Fruit fly (Drosophila melanogaster): ENCODE results near the gene mth.

mth gene

dm6 chr3L:350651-351228 is 4.0 kb upstream of the mth start (continued):
- TF ChIP-seq CG10979 (tag; optimal IDR thresholded peaks at IDR 0.05) (peak; percentile 82), CG9215 (GFP tag; IDR thresholded peaks at IDR 0.05) (peak; percentile 61), CrebB (tag; optimal IDR thresholded peaks at IDR 0.05) (no peak), CG17186 (GFP tag; optimal IDR thresholded peaks at IDR 0.05) (no peak), scrt (GFP tag; optimal IDR thresholded peaks at IDR 0.05) (no peak), CG2202 (tag; optimal IDR thresholded peaks at IDR 0.05) (peak; percentile 15), CG3065 (GFP tag; optimal IDR thresholded peaks at IDR 0.05) (no peak), Awh (GFP tag; IDR thresholded peaks at IDR 0.05) (peak; percentile 72), Myb (GFP tag; optimal IDR thresholded peaks at IDR 0.05) (peak; percentile 13), CG31224 (GFP tag; IDR thresholded peaks at IDR 0.05) (peak; percentile 69), CG12071 (GFP tag; optimal IDR thresholded peaks at IDR 0.05) (no peak), CG6689 (GFP tag; IDR thresholded peaks at IDR 0.05) (peak; percentile 87), D19A (tag; optimal IDR thresholded peaks at IDR 0.05) (no peak), Trl (optimal IDR thresholded peaks at IDR 0.05) (no peak), Trl (GFP tag; optimal IDR thresholded peaks at IDR 0.05) (peak; percentile 39), ara (GFP tag; IDR thresholded peaks at IDR 0.05) (peak; percentile 70), salm (tag; optimal IDR thresholded peaks at IDR 0.05) (no peak), CG32532 (GFP tag; IDR thresholded peaks at IDR 0.05) (peak; percentile 87), Hsf (GFP tag; optimal IDR thresholded peaks at IDR 0.05) (peak; percentile 60), bab2 (GFP tag; optimal IDR thresholded peaks at IDR 0.05) (peak; percentile 75), Elba2 (GFP tag; optimal IDR thresholded peaks at IDR 0.05) (no peak), CG2678 (tag; optimal IDR thresholded peaks at IDR 0.05) (peak; percentile 88), CG6254 (GFP tag; optimal IDR thresholded peaks at IDR 0.05) (peak; percentile 50), pzg (GFP tag; optimal IDR thresholded peaks at IDR 0.05) (no peak), TFAM (GFP tag; optimal IDR thresholded peaks at IDR 0.05) (no peak), CG15696 (tag; optimal IDR thresholded peaks at IDR 0.05) (peak; percentile 13), pita (GFP tag; optimal IDR thresholded peaks at IDR 0.05) (no peak), CG4360 (GFP tag; IDR thresholded peaks at IDR 0.05) (no peak), sd (tag; optimal IDR thresholded peaks at IDR 0.05) (no peak), Jarid2 (GFP tag; optimal IDR thresholded peaks at IDR 0.05) (peak; percentile 14), CG8089 (GFP tag; optimal IDR thresholded peaks at IDR 0.05) (no peak), CG9932 (GFP tag; IDR thresholded peaks at IDR 0.05) (peak; percentile 57), CG17912 (GFP tag; optimal IDR thresholded peaks at IDR 0.05) (no peak), Dip2 (GFP tag; IDR thresholded peaks at IDR 0.05) (no peak), Deaf1 (tag; optimal IDR thresholded peaks at IDR 0.05) (no peak), CG4707 (GFP tag; optimal IDR thresholded peaks at IDR 0.05) (peak; percentile 7), CG2712 (tag; optimal IDR thresholded peaks at IDR 0.05) (peak; percentile 87), CG32772 (GFP tag; IDR thresholded peaks at IDR 0.05) (peak; percentile 77), ssp (GFP tag; IDR thresholded peaks at IDR 0.05) (peak; percentile 65), CG31441 (GFP tag; IDR thresholded peaks at IDR 0.05) (peak; percentile 87), Hr51 (GFP tag; optimal IDR thresholded peaks at IDR 0.05) (peak; percentile 34 to 80), mirr (GFP tag; optimal IDR thresholded peaks at IDR 0.05) (peak; percentile 8), tx (GFP tag; optimal IDR thresholded peaks at IDR 0.05) (peak; percentile 37), CG43689 (GFP tag; IDR thresholded peaks at IDR 0.05) (peak; percentile 63), lbe (GFP tag; optimal IDR thresholded peaks at IDR 0.05) (no peak), Asciz (GFP tag; optimal IDR thresholded peaks at IDR 0.05) (peak; percentile 37), seq (GFP tag; IDR thresholded peaks at IDR 0.05) (peak; percentile 54), bcd (GFP tag; optimal IDR thresholded peaks at IDR 0.05) (peak; percentile 34), NC2α (GFP tag; optimal IDR thresholded peaks at IDR 0.05) (no peak), ash1 (GFP tag; optimal IDR thresholded peaks at IDR 0.05) (no peak), az2 (GFP tag; optimal IDR thresholded peaks at IDR 0.05) (peak; percentile 70)
